In the genomic region with DNA sequence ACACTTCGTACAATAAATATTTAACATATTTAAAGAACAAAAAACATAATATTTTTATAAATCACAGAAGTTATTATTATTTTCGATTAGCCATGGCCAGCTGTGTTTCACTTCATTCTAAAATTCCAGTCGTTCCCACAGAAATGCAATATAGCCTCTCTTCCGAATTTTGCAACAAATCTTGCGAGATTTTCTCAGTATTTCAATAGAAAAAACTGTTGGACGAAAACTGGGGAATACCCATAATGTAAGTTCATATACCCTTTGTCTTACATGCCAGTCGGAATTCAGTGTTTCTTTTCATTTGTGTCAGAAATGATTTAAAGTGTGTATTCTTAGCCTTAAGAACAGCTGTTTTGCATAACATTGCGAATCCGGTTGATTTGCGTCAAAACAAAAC, we compare ENCODE assay signal across 1 fruit fly cellular context.
A peak's percentile ranks its signal among the peaks of the same experiment; 100 is the strongest.
TF ChIP-seq lines count a peak whose summit lies in the region.

A gene (minus strand): TSS at position 90 of the 400 bp plus-strand sequence.
A gene (plus strand): TSS at position 288 of the 400 bp plus-strand sequence.

TF ChIP-seq in whole organism, embryonic, 481 proteins besides CTCF, POLR2A, EP300 and RAD21 (continued from another document and continues in another):
- TF ChIP-seq HHEX (GFP tag; optimal IDR thresholded peaks at IDR 0.05; lab: Kevin White, UChicago) (peak; percentile 27), YL-1 (GFP tag; optimal IDR thresholded peaks at IDR 0.05; lab: Kevin White, UChicago) (peak; percentile 53), fd96Cb (tag; optimal IDR thresholded peaks at IDR 0.05; lab: Kevin White, UChicago) (peak; percentile 37), CG12155 (GFP tag; optimal IDR thresholded peaks at IDR 0.05; lab: Kevin White, UChicago) (peak; percentile 32), pnt (GFP tag; optimal IDR thresholded peaks at IDR 0.05; lab: Kevin White, UChicago) (no peak), Fer3 (tag; optimal IDR thresholded peaks at IDR 0.05; lab: Kevin White, UChicago) (peak; percentile 26), CHES-1-like (GFP tag; optimal IDR thresholded peaks at IDR 0.05; lab: Kevin White, UChicago) (peak; percentile 46), cwo (GFP tag; optimal IDR thresholded peaks at IDR 0.05; lab: Kevin White, UChicago) (no peak), gfzf (GFP tag; optimal IDR thresholded peaks at IDR 0.05; lab: Kevin White, UChicago) (peak; percentile 35), CG10462 (GFP tag; optimal IDR thresholded peaks at IDR 0.05; lab: Kevin White, UChicago) (no peak), CG17829 (tag; optimal IDR thresholded peaks at IDR 0.05; lab: Kevin White, UChicago) (peak; percentile 66), gem (tag; optimal IDR thresholded peaks at IDR 0.05; lab: Kevin White, UChicago) (no peak), Hey (tag; optimal IDR thresholded peaks at IDR 0.05; lab: Kevin White, UChicago) (no peak), CG7786 (GFP tag; optimal IDR thresholded peaks at IDR 0.05; lab: Kevin White, UChicago) (peak; percentile 11), CG4282 (GFP tag; optimal IDR thresholded peaks at IDR 0.05; lab: Kevin White, UChicago) (peak; percentile 2), lilli (GFP tag; optimal IDR thresholded peaks at IDR 0.05; lab: Kevin White, UChicago) (peak; percentile 60), Hr51 (GFP tag; optimal IDR thresholded peaks at IDR 0.05; lab: Kevin White, UChicago) (peak in 1 of 2 experiments; percentile 2), bowl (GFP tag; IDR thresholded peaks at IDR 0.05; lab: Robert Waterston, UW) (no peak), crp (GFP tag; optimal IDR thresholded peaks at IDR 0.05; lab: Kevin White, UChicago) (peak; percentile 29 to 92), CG30020 (tag; optimal IDR thresholded peaks at IDR 0.05; lab: Kevin White, UChicago) (peak; percentile 100), CG15011 (GFP tag; optimal IDR thresholded peaks at IDR 0.05; lab: Kevin White, UChicago) (no peak), cg (GFP tag; optimal IDR thresholded peaks at IDR 0.05; lab: Kevin White, UChicago) (no peak), ems (GFP tag; optimal IDR thresholded peaks at IDR 0.05; lab: Kevin White, UChicago) (no peak), scrt (GFP tag; optimal IDR thresholded peaks at IDR 0.05; lab: Kevin White, UChicago) (no peak), Meics (GFP tag; optimal IDR thresholded peaks at IDR 0.05; lab: Kevin White, UChicago) (no peak), CG16815 (GFP tag; optimal IDR thresholded peaks at IDR 0.05; lab: Kevin White, UChicago) (no peak), CG30403 (GFP tag; optimal IDR thresholded peaks at IDR 0.05; lab: Kevin White, UChicago) (peak; percentile 46), CG15601 (tag; optimal IDR thresholded peaks at IDR 0.05; lab: Kevin White, UChicago) (peak; percentile 39), CG10959 (GFP tag; IDR thresholded peaks at IDR 0.05; lab: Robert Waterston, UW) (no peak), NfI (GFP tag; optimal IDR thresholded peaks at IDR 0.05; lab: Kevin White, UChicago) (peak; percentile 18), CG2129 (GFP tag; IDR thresholded peaks at IDR 0.05; lab: Robert Waterston, UW; ENCODE audit: partially characterized antibody) (no peak), Dek (tag; optimal IDR thresholded peaks at IDR 0.05; lab: Kevin White, UChicago) (peak; percentile 33), CG15514 (GFP tag; optimal IDR thresholded peaks at IDR 0.05; lab: Kevin White, UChicago) (peak; percentile 53), dysf (GFP tag; IDR thresholded peaks at IDR 0.05; lab: Robert Waterston, UW) (peak; percentile 50; the same call in 2 of the 3 replicates), CG17612 (GFP tag; IDR thresholded peaks at IDR 0.05; lab: Robert Waterston, UW) (no peak), ewg (GFP tag; optimal IDR thresholded peaks at IDR 0.05; lab: Kevin White, UChicago) (no peak), CG2875 (GFP tag; optimal IDR thresholded peaks at IDR 0.05; lab: Kevin White, UChicago) (peak; percentile 20), CG17328 (GFP tag; IDR thresholded peaks at IDR 0.05; lab: Robert Waterston, UW) (0 out of 2 replicates have a peak, but pooled peaks have one; percentile 27), HLHmδ (GFP tag; optimal IDR thresholded peaks at IDR 0.05; lab: Kevin White, UChicago) (no peak), MBD-R2 (GFP tag; IDR thresholded peaks at IDR 0.05; lab: Robert Waterston, UW) (peak; percentile 95), CG10431 (GFP tag; optimal IDR thresholded peaks at IDR 0.05; lab: Kevin White, UChicago) (peak; percentile 87), dpn (GFP tag; optimal IDR thresholded peaks at IDR 0.05; lab: Kevin White, UChicago) (peak; percentile 53 to 67), Scr (GFP tag; IDR thresholded peaks at IDR 0.05; lab: Robert Waterston, UW; ENCODE audit: partially characterized antibody) (0 out of 2 replicates have a peak, but pooled peaks have one; percentile 23), CG32532 (GFP tag; IDR thresholded peaks at IDR 0.05; lab: Robert Waterston, UW) (peak; percentile 34), tx (GFP tag; optimal IDR thresholded peaks at IDR 0.05; lab: Kevin White, UChicago) (peak; percentile 13), CG9797 (GFP tag; optimal IDR thresholded peaks at IDR 0.05; lab: Kevin White, UChicago) (peak; percentile 1), insv (GFP tag; optimal IDR thresholded peaks at IDR 0.05; lab: Kevin White, UChicago) (peak in 1 of 2 experiments; percentile 9), lmd (GFP tag; IDR thresholded peaks at IDR 0.05; lab: Robert Waterston, UW) (no peak), nerfin-2 (GFP tag; IDR thresholded peaks at IDR 0.05; lab: Robert Waterston, UW; ENCODE audit: partially characterized antibody) (no peak), salm (tag; optimal IDR thresholded peaks at IDR 0.05; lab: Kevin White, UChicago) (no peak), slbo (GFP tag; IDR thresholded peaks at IDR 0.05; lab: Robert Waterston, UW) (peak; percentile 76), Six4 (GFP tag; optimal IDR thresholded peaks at IDR 0.05; lab: Kevin White, UChicago) (peak; percentile 37), CG2712 (tag; optimal IDR thresholded peaks at IDR 0.05; lab: Kevin White, UChicago) (peak; percentile 55), Hand (GFP tag; optimal IDR thresholded peaks at IDR 0.05; lab: Kevin White, UChicago) (no peak), CG16779 (GFP tag; IDR thresholded peaks at IDR 0.05; lab: Robert Waterston, UW) (no peak), CG4424 (GFP tag; optimal IDR thresholded peaks at IDR 0.05; lab: Kevin White, UChicago) (peak; percentile 35), CG4360 (GFP tag; IDR thresholded peaks at IDR 0.05; lab: Robert Waterston, UW) (no peak), H15 (GFP tag; IDR thresholded peaks at IDR 0.05; lab: Robert Waterston, UW) (no peak), CG13624 (GFP tag; optimal IDR thresholded peaks at IDR 0.05; lab: Kevin White, UChicago) (no peak), Ptx1 (GFP tag; IDR thresholded peaks at IDR 0.05; lab: Robert Waterston, UW) (peak; percentile 60), CG33557 (GFP tag; optimal IDR thresholded peaks at IDR 0.05; lab: Kevin White, UChicago) (peak; percentile 36), zfh2 (GFP tag; optimal IDR thresholded peaks at IDR 0.05; lab: Kevin White, UChicago) (peak; percentile 33), Hr3 (GFP tag; optimal IDR thresholded peaks at IDR 0.05; lab: Kevin White, UChicago) (peak; percentile 51), grau (tag; optimal IDR thresholded peaks at IDR 0.05; lab: Kevin White, UChicago) (peak; percentile 60), Atf-2 (GFP tag; optimal IDR thresholded peaks at IDR 0.05; lab: Kevin White, UChicago) (no peak), CG15269 (tag; optimal IDR thresholded peaks at IDR 0.05; lab: Kevin White, UChicago) (no peak), CG4820 (GFP tag; optimal IDR thresholded peaks at IDR 0.05; lab: Kevin White, UChicago) (no peak), schlank (tag; optimal IDR thresholded peaks at IDR 0.05; lab: Kevin White, UChicago) (no peak), CG7963 (GFP tag; IDR thresholded peaks at IDR 0.05; lab: Robert Waterston, UW; ENCODE audit: partially characterized antibody) (no peak), vnd (GFP tag; IDR thresholded peaks at IDR 0.05; lab: Robert Waterston, UW; ENCODE audit: partially characterized antibody) (no peak), Camta (GFP tag; optimal IDR thresholded peaks at IDR 0.05; lab: Kevin White, UChicago) (peak; percentile 4), CG8388 (GFP tag; optimal IDR thresholded peaks at IDR 0.05; lab: Kevin White, UChicago) (peak; percentile 68), dan (GFP tag; IDR thresholded peaks at IDR 0.05; lab: Robert Waterston, UW) (no peak), B-H2 (GFP tag; optimal IDR thresholded peaks at IDR 0.05; lab: Kevin White, UChicago) (peak; percentile 55), lola (GFP tag; optimal IDR thresholded peaks at IDR 0.05; lab: Kevin White, UChicago) (peak in 1 of 3 experiments; percentile 43), CG6654 (GFP tag; optimal IDR thresholded peaks at IDR 0.05; lab: Kevin White, UChicago) (no peak), CG15696 (tag; optimal IDR thresholded peaks at IDR 0.05; lab: Kevin White, UChicago) (peak; percentile 25), CG17359 (tag; optimal IDR thresholded peaks at IDR 0.05; lab: Kevin White, UChicago) (peak; percentile 18), zen (tag; optimal IDR thresholded peaks at IDR 0.05; lab: Kevin White, UChicago) (peak; percentile 46), Dp (GFP tag; optimal IDR thresholded peaks at IDR 0.05; lab: Kevin White, UChicago) (peak; percentile 5), CG13775 (GFP tag; optimal IDR thresholded peaks at IDR 0.05; lab: Kevin White, UChicago) (peak; percentile 37), CG13287 (GFP tag; IDR thresholded peaks at IDR 0.05; lab: Robert Waterston, UW; ENCODE audit: partially characterized antibody) (peak; percentile 33; the same call in 1 of the 2 replicates), CG10274 (GFP tag; optimal IDR thresholded peaks at IDR 0.05; lab: Kevin White, UChicago) (no peak), Gug (GFP tag; IDR thresholded peaks at IDR 0.05; lab: Robert Waterston, UW) (peak; percentile 47; the same call in 2 of the 4 replicates), Oli (tag; optimal IDR thresholded peaks at IDR 0.05; lab: Kevin White, UChicago) (peak; percentile 45), chm (GFP tag; IDR thresholded peaks at IDR 0.05; lab: Robert Waterston, UW) (peak; percentile 64; the same call in 1 of the 2 replicates), CG11456 (GFP tag; IDR thresholded peaks at IDR 0.05; lab: Robert Waterston, UW) (peak; percentile 35; the same call in 1 of the 3 replicates), nerfin-1 (tag; optimal IDR thresholded peaks at IDR 0.05; lab: Kevin White, UChicago) (peak; percentile 56), CG14667 (GFP tag; IDR thresholded peaks at IDR 0.05; lab: Robert Waterston, UW) (peak; percentile 85), CG14710 (tag; optimal IDR thresholded peaks at IDR 0.05; lab: Kevin White, UChicago) (peak; percentile 67), CG8765 (GFP tag; IDR thresholded peaks at IDR 0.05; lab: Robert Waterston, UW) (no peak), CG12104 (GFP tag; optimal IDR thresholded peaks at IDR 0.05; lab: Kevin White, UChicago) (no peak), D (optimal IDR thresholded peaks at IDR 0.05; lab: Kevin White, UChicago) (no peak), D (GFP tag; optimal IDR thresholded peaks at IDR 0.05; lab: Kevin White, UChicago) (peak; percentile 35), jigr1 (GFP tag; IDR thresholded peaks at IDR 0.05; lab: Robert Waterston, UW) (no peak), Atf6 (GFP tag; IDR thresholded peaks at IDR 0.05; lab: Robert Waterston, UW) (0 out of 2 replicates have a peak, but pooled peaks have one; percentile 35), Vsx1 (GFP tag; optimal IDR thresholded peaks at IDR 0.05; lab: Kevin White, UChicago) (no peak), CG8290 (GFP tag; optimal IDR thresholded peaks at IDR 0.05; lab: Kevin White, UChicago) (peak; percentile 78), CG8290 (tag; optimal IDR thresholded peaks at IDR 0.05; lab: Kevin White, UChicago) (peak in 1 of 2 experiments; percentile 14), HmgZ (tag; optimal IDR thresholded peaks at IDR 0.05; lab: Kevin White, UChicago) (peak; percentile 72), CG31388 (GFP tag; optimal IDR thresholded peaks at IDR 0.05; lab: Kevin White, UChicago) (no peak), CG8944 (GFP tag; optimal IDR thresholded peaks at IDR 0.05; lab: Kevin White, UChicago) (peak; percentile 20), vfl (GFP tag; optimal IDR thresholded peaks at IDR 0.05; lab: Kevin White, UChicago) (peak; percentile 43), CG18619 (GFP tag; optimal IDR thresholded peaks at IDR 0.05; lab: Kevin White, UChicago) (no peak), CG4730 (GFP tag; IDR thresholded peaks at IDR 0.05; lab: Robert Waterston, UW) (no peak), Pdp1 (GFP tag; optimal IDR thresholded peaks at IDR 0.05; lab: Kevin White, UChicago) (peak; percentile 29 to 97), chif (GFP tag; optimal IDR thresholded peaks at IDR 0.05; lab: Kevin White, UChicago) (peak in 1 of 2 experiments; percentile 39), luna (GFP tag; optimal IDR thresholded peaks at IDR 0.05; lab: Kevin White, UChicago) (no peak), repo (GFP tag; optimal IDR thresholded peaks at IDR 0.05; lab: Kevin White, UChicago) (no peak), Xbp1 (GFP tag; optimal IDR thresholded peaks at IDR 0.05; lab: Kevin White, UChicago) (peak; percentile 71), Nf-YC (tag; optimal IDR thresholded peaks at IDR 0.05; lab: Kevin White, UChicago) (peak; percentile 49), CG4404 (GFP tag; IDR thresholded peaks at IDR 0.05; lab: Robert Waterston, UW) (0 out of 2 replicates have a peak, but pooled peaks have one; percentile 17), Fer2 (tag; optimal IDR thresholded peaks at IDR 0.05; lab: Kevin White, UChicago) (no peak), Max (GFP tag; optimal IDR thresholded peaks at IDR 0.05; lab: Kevin White, UChicago) (peak; percentile 20), CG11504 (tag; optimal IDR thresholded peaks at IDR 0.05; lab: Kevin White, UChicago) (no peak), CG6854 (GFP tag; optimal IDR thresholded peaks at IDR 0.05; lab: Kevin White, UChicago) (no peak), gsb-n (tag; optimal IDR thresholded peaks at IDR 0.05; lab: Kevin White, UChicago) (no peak), CG31365 (tag; optimal IDR thresholded peaks at IDR 0.05; lab: Kevin White, UChicago) (no peak), CG3847 (GFP tag; IDR thresholded peaks at IDR 0.05; lab: Robert Waterston, UW) (peak; percentile 36; the same call in 1 of the 2 replicates), ken (GFP tag; IDR thresholded peaks at IDR 0.05; lab: Robert Waterston, UW) (no peak), phol (tag; optimal IDR thresholded peaks at IDR 0.05; lab: Kevin White, UChicago) (peak; percentile 60), wdn (GFP tag; IDR thresholded peaks at IDR 0.05; lab: Robert Waterston, UW) (no peak), CG31441 (GFP tag; IDR thresholded peaks at IDR 0.05; lab: Robert Waterston, UW) (no peak), Stat92E (GFP tag; optimal IDR thresholded peaks at IDR 0.05; lab: Kevin White, UChicago) (no peak), CG14014 (GFP tag; IDR thresholded peaks at IDR 0.05; lab: Robert Waterston, UW) (no peak), CG43689 (GFP tag; IDR thresholded peaks at IDR 0.05; lab: Robert Waterston, UW) (no peak)
